Fruit fly (Drosophila melanogaster) whole organism, embryonic: Measurements from ENCODE around the gene STUB1.

Experiments
- Asciz ChIP-seq: fragments of 200-800 bp; sonication (Bioruptor generic); optimal IDR thresholded peaks from 2 replicates; lab custom pipeline; 2017; ENCODE audit warnings: missing biosample characterization, mild to moderate bottlenecking, missing genetic modification characterization, missing genetic modification reagents
- Atf3 ChIP-seq: fragments of 200-800 bp; sonication (Bioruptor generic); optimal IDR thresholded peaks from 3 replicates; lab custom pipeline; 2016; ENCODE audit warnings: missing biosample characterization, missing genetic modification characterization
- B-H1 ChIP-seq: fragments of 200-800 bp; sonication (Bioruptor generic); IDR thresholded peaks from 3 replicates; pipeline ENCODE4 v1.3.6; 2022; ENCODE audit warnings: missing biosample characterization, missing genetic modification characterization
- Bdp1 ChIP-seq: fragments of 200-800 bp; sonication (Bioruptor generic); optimal IDR thresholded peaks from 3 replicates; lab custom pipeline; 2016; ENCODE audit warnings: missing biosample characterization, missing genetic modification characterization
- BtbVII ChIP-seq: fragments of 200-800 bp; sonication (Bioruptor generic); optimal IDR thresholded peaks from 3 replicates; lab custom pipeline; 2017; ENCODE audit warnings: missing biosample characterization, mild to moderate bottlenecking, missing genetic modification characterization
- CG10267 ChIP-seq: fragments of 200-800 bp; sonication (Bioruptor generic); optimal IDR thresholded peaks from 2 replicates; lab custom pipeline; 2018; ENCODE audit warnings: missing biosample characterization, mild to moderate bottlenecking, missing genetic modification characterization, moderate library complexity
- CG11504 ChIP-seq: fragments of 200-800 bp; sonication (Bioruptor generic); optimal IDR thresholded peaks from 3 replicates; lab custom pipeline; 2019; ENCODE audit warnings: missing biosample characterization, mild to moderate bottlenecking, missing genetic modification characterization, moderate library complexity
- CG13287 ChIP-seq: fragments of 200-800 bp; sonication (Bioruptor generic); IDR thresholded peaks from 2 replicates; pipeline ENCODE4 v1.3.6; 2022; ENCODE audit warnings: missing biosample characterization, missing genetic modification characterization; ENCODE audit not compliant: partially characterized antibody
- CG14965 ChIP-seq: fragments of 200-800 bp; sonication (Bioruptor generic); optimal IDR thresholded peaks from 2 replicates; lab custom pipeline; 2016; ENCODE audit warnings: missing biosample characterization, missing genetic modification characterization, borderline replicate concordance
- CG1529 ChIP-seq: fragments of 200-800 bp; sonication (Bioruptor generic); optimal IDR thresholded peaks from 3 replicates; lab custom pipeline; 2018; ENCODE audit warnings: missing biosample characterization, missing genetic modification characterization
- CG16813 ChIP-seq: fragments of 200-800 bp; sonication (Bioruptor generic); IDR thresholded peaks from 3 replicates; pipeline ENCODE4 v1.3.6; 2022; ENCODE audit warnings: missing biosample characterization, missing genetic modification characterization; ENCODE audit not compliant: partially characterized antibody
- CG17361 ChIP-seq: fragments of 200-800 bp; sonication (Bioruptor generic); IDR thresholded peaks from 3 replicates; pipeline ENCODE4 v1.3.6; 2022; ENCODE audit warnings: missing biosample characterization, missing genetic modification characterization
- CG2116 ChIP-seq: fragments of 200-800 bp; sonication (Bioruptor generic); optimal IDR thresholded peaks from 3 replicates; lab custom pipeline; 2018; ENCODE audit warnings: missing biosample characterization, mild to moderate bottlenecking, missing genetic modification characterization
- CG30020 ChIP-seq: fragments of 200-800 bp; optimal IDR thresholded peaks from 2 replicates; lab custom pipeline; 2019; ENCODE audit warnings: missing biosample characterization, mild to moderate bottlenecking, missing genetic modification characterization, moderate library complexity
- CG34224 ChIP-seq: fragments of 200-800 bp; sonication (Bioruptor generic); IDR thresholded peaks from 3 replicates; pipeline ENCODE4 v1.3.6; 2022; ENCODE audit warnings: missing biosample characterization, missing genetic modification characterization; ENCODE audit not compliant: partially characterized antibody
- CG3726 ChIP-seq: fragments of 200-800 bp; sonication (Bioruptor generic); IDR thresholded peaks from 3 replicates; pipeline ENCODE4, ENCODE4 v1.3.6; 2022; ENCODE audit warnings: missing biosample characterization, missing genetic modification characterization
- CG5180 ChIP-seq: fragments of 200-800 bp; sonication (Bioruptor generic); optimal IDR thresholded peaks from 3 replicates; lab custom pipeline; 2017; ENCODE audit warnings: missing biosample characterization, missing genetic modification characterization, mild to moderate bottlenecking, moderate library complexity, missing genetic modification reagents
- CG6791 ChIP-seq: fragments of 200-800 bp; sonication (Bioruptor generic); IDR thresholded peaks from 3 replicates; pipeline ENCODE4 v1.3.6; 2022; ENCODE audit warnings: missing biosample characterization, missing genetic modification characterization; ENCODE audit not compliant: partially characterized antibody
- CG8765 ChIP-seq: fragments of 200-800 bp; sonication (Bioruptor generic); IDR thresholded peaks from 2 replicates; pipeline ENCODE4 v1.3.6; 2022; ENCODE audit warnings: missing biosample characterization, missing genetic modification characterization
- Dll ChIP-seq: fragments of 200-800 bp; sonication (Bioruptor generic); IDR thresholded peaks from 4 replicates; pipeline ENCODE4 v1.3.6; 2022; ENCODE audit warnings: missing biosample characterization, missing genetic modification characterization; ENCODE audit not compliant: partially characterized antibody
- Doc3 ChIP-seq: fragments of 200-800 bp; sonication (Bioruptor generic); IDR thresholded peaks from 3 replicates; pipeline ENCODE4 v1.3.6; 2022; ENCODE audit warnings: missing biosample characterization, missing genetic modification characterization; ENCODE audit not compliant: partially characterized antibody
- Eip74EF ChIP-seq, 2 experiments: fragments of 200-800 bp in 1 of 2; fragments of >200 bp in 1 of 2; sonication (Bioruptor generic) in 1 of 2; optimal IDR thresholded peaks; 2 replicates each; lab custom pipeline; 2017 to 2019; ENCODE audit warnings: missing biosample characterization in 2 of 2, missing genetic modification characterization in 2 of 2, mild to moderate bottlenecking in 1 of 2, moderate library complexity in 1 of 2
- Hmx ChIP-seq: fragments of 200-800 bp; sonication (Bioruptor generic); optimal IDR thresholded peaks from 2 replicates; lab custom pipeline; 2016; ENCODE audit warnings: missing biosample characterization, missing genetic modification characterization
- MESR4 ChIP-seq: fragments of 200-800 bp; sonication (Bioruptor generic); optimal IDR thresholded peaks from 2 replicates; lab custom pipeline; 2018; ENCODE audit warnings: missing biosample characterization, mild to moderate bottlenecking, missing genetic modification characterization, moderate library complexity
- Myb ChIP-seq: fragments of 200-800 bp; sonication (Bioruptor generic); optimal IDR thresholded peaks from 2 replicates; lab custom pipeline; 2016; ENCODE audit warnings: missing biosample characterization, missing genetic modification characterization
- PHDP ChIP-seq: fragments of 200-800 bp; sonication (Bioruptor generic); optimal IDR thresholded peaks from 3 replicates; lab custom pipeline; 2018; ENCODE audit warnings: missing biosample characterization, mild to moderate bottlenecking, missing genetic modification characterization, moderate library complexity
- Scr ChIP-seq: fragments of 200-800 bp; sonication (Bioruptor generic); IDR thresholded peaks from 2 replicates; pipeline ENCODE4 v1.3.6; 2022; ENCODE audit warnings: missing biosample characterization, missing genetic modification characterization; ENCODE audit not compliant: partially characterized antibody
- Tbp ChIP-seq: fragments of >200 bp; optimal IDR thresholded peaks from 2 replicates; lab custom pipeline; 2018; ENCODE audit warnings: missing biosample characterization, missing genetic modification characterization
- YL-1 ChIP-seq: fragments of 200-800 bp; sonication (Bioruptor generic); optimal IDR thresholded peaks from 3 replicates; lab custom pipeline; 2017; ENCODE audit warnings: missing biosample characterization, mild to moderate bottlenecking, missing genetic modification characterization
- bbx ChIP-seq: fragments of 200-800 bp; sonication (Bioruptor generic); IDR thresholded peaks from 2 replicates; pipeline ENCODE4 v1.3.6; 2022; ENCODE audit warnings: missing biosample characterization, missing genetic modification characterization; ENCODE audit not compliant: partially characterized antibody
- chinmo ChIP-seq: fragments of 200-800 bp; sonication (Bioruptor generic); IDR thresholded peaks from 4 replicates; pipeline ENCODE4 v1.3.6; 2022; ENCODE audit warnings: missing biosample characterization, missing genetic modification characterization; ENCODE audit not compliant: partially characterized antibody
- dm ChIP-seq: fragments of 200-800 bp; sonication (Bioruptor generic); optimal IDR thresholded peaks from 3 replicates; lab custom pipeline; 2016; ENCODE audit warnings: missing biosample characterization, missing genetic modification characterization
- dmrt11E ChIP-seq: fragments of 200-800 bp; sonication (Bioruptor generic); optimal IDR thresholded peaks from 3 replicates; lab custom pipeline; 2018; ENCODE audit warnings: missing biosample characterization, mild to moderate bottlenecking, missing genetic modification characterization, moderate library complexity
- hb ChIP-seq: fragments of 200-800 bp; sonication (Bioruptor generic); IDR thresholded peaks from 3 replicates; pipeline ENCODE4 v1.3.6; 2022; ENCODE audit warnings: missing biosample characterization, missing genetic modification characterization; ENCODE audit not compliant: partially characterized antibody
- hbn ChIP-seq: fragments of 200-800 bp; sonication (Bioruptor generic); IDR thresholded peaks from 2 replicates; pipeline ENCODE4 v1.3.6; 2022; ENCODE audit warnings: missing biosample characterization, missing genetic modification characterization; ENCODE audit not compliant: partially characterized antibody
- knrl ChIP-seq: fragments of 200-800 bp; sonication (Bioruptor generic); IDR thresholded peaks from 3 replicates; pipeline ENCODE4 v1.3.6; 2022; ENCODE audit warnings: missing biosample characterization, missing genetic modification characterization; ENCODE audit not compliant: partially characterized antibody
- mld ChIP-seq: fragments of 200-800 bp; sonication (Bioruptor generic); IDR thresholded peaks from 3 replicates; pipeline ENCODE4 v1.3.6; 2022; ENCODE audit warnings: missing biosample characterization, missing genetic modification characterization; ENCODE audit not compliant: partially characterized antibody
- onecut ChIP-seq: fragments of 200-800 bp; sonication (Bioruptor generic); IDR thresholded peaks from 2 replicates; pipeline ENCODE4 v1.3.6; 2022; ENCODE audit warnings: missing biosample characterization, missing genetic modification characterization
- pfk ChIP-seq: fragments of 200-800 bp; sonication (Bioruptor generic); optimal IDR thresholded peaks from 2 replicates; lab custom pipeline; 2018; ENCODE audit warnings: missing biosample characterization, mild to moderate bottlenecking, missing genetic modification characterization, moderate library complexity
- pho ChIP-seq: fragments of 200-800 bp; sonication (Bioruptor generic); optimal IDR thresholded peaks from 2 replicates; lab custom pipeline; 2016; ENCODE audit warnings: missing biosample characterization, missing genetic modification characterization
- ranshi ChIP-seq: fragments of 200-800 bp; sonication (Bioruptor generic); IDR thresholded peaks from 2 replicates; pipeline ENCODE4 v1.3.6; 2022; ENCODE audit warnings: missing biosample characterization, missing genetic modification characterization
- row ChIP-seq: fragments of 200-800 bp; sonication (Bioruptor generic); IDR thresholded peaks from 3 replicates; pipeline ENCODE4 v1.3.6; 2022; ENCODE audit warnings: missing biosample characterization, missing genetic modification characterization
- scrt ChIP-seq: fragments of 200-800 bp; sonication (Bioruptor generic); optimal IDR thresholded peaks from 2 replicates; lab custom pipeline; 2018; ENCODE audit warnings: missing biosample characterization, mild to moderate bottlenecking, missing genetic modification characterization, moderate library complexity
- ssp ChIP-seq: fragments of 200-800 bp; sonication (Bioruptor generic); IDR thresholded peaks from 2 replicates; pipeline ENCODE4 v1.3.6; 2022; ENCODE audit warnings: missing biosample characterization, missing genetic modification characterization
- stwl ChIP-seq: fragments of 200-800 bp; sonication (Bioruptor generic); optimal IDR thresholded peaks from 3 replicates; lab custom pipeline; 2018; ENCODE audit warnings: missing biosample characterization, mild to moderate bottlenecking, missing genetic modification characterization, moderate library complexity
- trem ChIP-seq: fragments of 200-800 bp; optimal IDR thresholded peaks from 3 replicates; lab custom pipeline; 2019; ENCODE audit warnings: missing biosample characterization, mild to moderate bottlenecking, missing genetic modification characterization, moderate library complexity
- vvl ChIP-seq: fragments of 200-800 bp; sonication (Bioruptor generic); IDR thresholded peaks from 2 replicates; pipeline ENCODE4 v1.3.6; 2022; ENCODE audit warnings: missing biosample characterization, missing genetic modification characterization

The STUB1 gene

dm6 chr2L:10418981-10419380 lies 18.4 kb upstream of the STUB1 start, which contains the start of gene RfC3 (continued):
- no peak for TF ChIP-seq PHDP (tag; lab: Kevin White, UChicago)
- no peak for TF ChIP-seq CG1529 (GFP tag; lab: Kevin White, UChicago)
- peak; percentile 90 for TF ChIP-seq scrt (GFP tag; lab: Kevin White, UChicago)
- TF ChIP-seq hbn (GFP tag; lab: Robert Waterston, UW): peak; percentile 79
- TF ChIP-seq Myb (GFP tag; lab: Kevin White, UChicago): peak; percentile 85
- peak; percentile 95 for TF ChIP-seq bbx (GFP tag; lab: Robert Waterston, UW)
- peak; percentile 55 for TF ChIP-seq trem (tag; lab: Kevin White, UChicago)
- no peak for TF ChIP-seq Hmx (GFP tag; lab: Kevin White, UChicago)
- TF ChIP-seq chinmo (GFP tag; lab: Robert Waterston, UW): peak; percentile 84; the same call in 1 of the 4 replicates
- peak; percentile 21 for TF ChIP-seq CG10267
- TF ChIP-seq CG13287: peak; percentile 92
- no peak for TF ChIP-seq CG8765
- no peak for TF ChIP-seq Tbp (GFP tag; lab: Kevin White, UChicago)
- peak; percentile 85 for TF ChIP-seq Dll (GFP tag; lab: Robert Waterston, UW)
- peak; percentile 59; the same call in 2 of the 3 replicates for TF ChIP-seq knrl
- peak; percentile 29 for TF ChIP-seq MESR4
- peak; percentile 80 for TF ChIP-seq hb
- peak; percentile 38 for TF ChIP-seq YL-1
- TF ChIP-seq CG14965 (GFP tag; lab: Kevin White, UChicago): no peak
- TF ChIP-seq Scr (GFP tag; lab: Robert Waterston, UW): peak; percentile 81
- TF ChIP-seq Doc3: peak; percentile 75
- TF ChIP-seq CG16813 (GFP tag; lab: Robert Waterston, UW): peak; percentile 72; the same call in 2 of the 3 replicates
- TF ChIP-seq Eip74EF (GFP tag; optimal IDR thresholded peaks at IDR 0.05; lab: Kevin White, UChicago): no peak
- peak; percentile 54; the same call in 1 of the 2 replicates for TF ChIP-seq onecut (GFP tag; lab: Robert Waterston, UW)
- no peak for TF ChIP-seq BtbVII
- peak; percentile 94 for TF ChIP-seq CG2116 (GFP tag; lab: Kevin White, UChicago)
- no peak for TF ChIP-seq CG3726
- TF ChIP-seq pho (GFP tag; lab: Kevin White, UChicago): no peak
- peak; percentile 75 for TF ChIP-seq stwl (tag; lab: Kevin White, UChicago)
- no peak for TF ChIP-seq B-H1 (GFP tag; lab: Robert Waterston, UW)
- TF ChIP-seq CG30020 (tag; lab: Kevin White, UChicago): peak; percentile 92
- no peak for TF ChIP-seq dmrt11E (tag; lab: Kevin White, UChicago)
- peak; percentile 94 for TF ChIP-seq mld (GFP tag; lab: Robert Waterston, UW)
- peak; percentile 89 for TF ChIP-seq CG6791 (GFP tag; lab: Robert Waterston, UW)
- peak; percentile 98 for TF ChIP-seq CG34224 (GFP tag; lab: Robert Waterston, UW)
- TF ChIP-seq ranshi (GFP tag; lab: Robert Waterston, UW): no peak

DNA sequence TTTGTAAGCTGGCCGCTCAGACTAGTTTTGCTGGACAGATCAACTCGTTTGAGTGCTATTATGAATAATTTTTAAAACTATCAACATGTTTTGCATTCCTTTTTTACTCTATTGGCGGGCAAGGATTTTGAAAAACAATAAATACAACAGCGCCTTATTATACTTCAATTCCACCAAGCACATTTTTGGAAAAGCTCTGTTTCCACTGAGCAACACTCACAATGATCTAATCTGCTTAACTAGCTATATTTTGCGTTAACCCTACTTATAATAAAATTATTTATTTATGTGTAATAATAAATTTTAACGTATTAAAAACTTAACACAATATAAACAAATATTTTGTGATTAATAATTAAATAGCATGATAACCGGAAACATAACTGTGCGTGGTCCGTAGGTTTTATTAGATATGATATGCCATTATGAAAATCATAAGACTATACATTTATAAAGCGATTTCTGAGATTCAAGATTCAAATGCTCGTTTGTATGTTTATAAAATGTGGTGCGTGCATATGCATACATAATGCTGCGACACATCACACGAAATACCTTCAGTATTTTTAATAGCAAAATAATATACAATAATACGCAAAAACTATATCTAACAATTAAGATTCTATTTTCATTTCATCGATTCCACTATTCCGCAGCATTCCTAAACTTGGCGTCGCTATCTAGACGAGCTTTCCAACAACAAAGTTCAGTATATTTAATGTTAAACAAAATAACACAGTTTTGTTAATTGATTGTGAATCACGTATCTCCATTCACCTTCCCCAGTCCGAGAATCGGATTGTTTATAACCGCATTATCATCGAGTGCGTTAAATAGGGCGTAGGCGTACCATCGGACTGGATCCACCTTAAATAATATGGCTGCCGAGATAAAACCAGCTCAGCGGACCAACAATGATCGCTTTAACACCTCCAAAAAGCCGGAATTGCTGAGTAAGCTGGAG lies 14.4 kb upstream of the STUB1 start, which contains the start of the genes pie and Wdfy2:
Gene pie, minus strand, starts transcription at position 138 of the 964 bp plus-strand sequence.
Gene Wdfy2, plus strand, starts transcription at position 649 of the 964 bp plus-strand sequence.
- TF ChIP-seq CG17361: peak; percentile 56; the same call in 1 of the 3 replicates
- no peak for TF ChIP-seq CG5180 (GFP tag; lab: Kevin White, UChicago)
- TF ChIP-seq pfk (GFP tag; lab: Kevin White, UChicago): peak; percentile 80
- peak; percentile 77 for TF ChIP-seq CG2116 (GFP tag; lab: Kevin White, UChicago)
- TF ChIP-seq ssp: peak; percentile 97
- TF ChIP-seq vvl (GFP tag; lab: Robert Waterston, UW): peak; percentile 12; the same call in 1 of the 2 replicates
- TF ChIP-seq Atf3 (GFP tag; lab: Kevin White, UChicago): no peak
- no peak for TF ChIP-seq CG11504 (tag; lab: Kevin White, UChicago)
- TF ChIP-seq dm: no peak
- TF ChIP-seq Bdp1 (GFP tag; lab: Kevin White, UChicago): no peak
- TF ChIP-seq row (GFP tag; lab: Robert Waterston, UW): peak; percentile 77
- no peak for TF ChIP-seq Asciz (GFP tag; lab: Kevin White, UChicago)
